Fruit fly (Drosophila melanogaster) whole organism, embryonic: ENCODE data around the gene CG2533.
A peak's percentile ranks its signal among the peaks of the same experiment; 100 is the strongest.

Experiments used
- Atf-2 ChIP-seq: fragments of 200-800 bp; sonication (Bioruptor generic); optimal IDR thresholded peaks from 2 replicates; lab custom pipeline; 2016; ENCODE audit warnings: missing biosample characterization, missing genetic modification characterization
- CG10565 ChIP-seq: fragments of 200-800 bp; sonication (Bioruptor generic); optimal IDR thresholded peaks from 3 replicates; lab custom pipeline; 2016; ENCODE audit warnings: missing biosample characterization, mild to moderate bottlenecking, missing genetic modification characterization
- CG11456 ChIP-seq: fragments of 200-800 bp; sonication (Bioruptor generic); IDR thresholded peaks from 3 replicates; pipeline ENCODE4 v1.3.6; 2022; ENCODE audit warnings: missing biosample characterization, missing genetic modification characterization
- CG12104 ChIP-seq: fragments of 200-800 bp; sonication (Bioruptor generic); optimal IDR thresholded peaks from 3 replicates; lab custom pipeline; 2016; ENCODE audit warnings: missing biosample characterization, missing genetic modification characterization
- CG13775 ChIP-seq: fragments of 200-800 bp; sonication (Bioruptor generic); optimal IDR thresholded peaks from 3 replicates; lab custom pipeline; 2017; ENCODE audit warnings: missing biosample characterization, mild to moderate bottlenecking, missing genetic modification characterization
- CG14014 ChIP-seq: fragments of 200-800 bp; sonication (Bioruptor generic); IDR thresholded peaks from 2 replicates; pipeline ENCODE4 v1.3.6; 2022; ENCODE audit warnings: missing biosample characterization, missing genetic modification characterization
- CG14050 ChIP-seq: fragments of 200-800 bp; sonication (Bioruptor generic); IDR thresholded peaks from 3 replicates; pipeline ENCODE4 v1.3.6; 2022; ENCODE audit warnings: missing biosample characterization, missing genetic modification characterization
- CG15514 ChIP-seq: fragments of 200-800 bp; sonication (Bioruptor generic); optimal IDR thresholded peaks from 3 replicates; lab custom pipeline; 2017; ENCODE audit warnings: missing biosample characterization, missing genetic modification characterization, mild to moderate bottlenecking, moderate library complexity, missing genetic modification reagents
- CG17829 ChIP-seq: fragments of 200-800 bp; optimal IDR thresholded peaks from 2 replicates; lab custom pipeline; 2019; ENCODE audit warnings: missing biosample characterization, mild to moderate bottlenecking, missing genetic modification characterization, moderate library complexity
- CG18011 ChIP-seq: fragments of 200-800 bp; sonication (Bioruptor generic); optimal IDR thresholded peaks from 2 replicates; lab custom pipeline; 2017; ENCODE audit warnings: missing biosample characterization, missing genetic modification characterization, mild to moderate bottlenecking, moderate library complexity, missing genotype
- CG30431 ChIP-seq: fragments of 200-800 bp; sonication (Bioruptor generic); optimal IDR thresholded peaks from 2 replicates; lab custom pipeline; 2017; ENCODE audit warnings: missing biosample characterization, missing genetic modification characterization
- CG3163 ChIP-seq: fragments of 200-800 bp; sonication (Bioruptor generic); optimal IDR thresholded peaks from 3 replicates; lab custom pipeline; 2016; ENCODE audit warnings: missing biosample characterization, missing genetic modification characterization
- CG33213 ChIP-seq: fragments of 200-800 bp; sonication (Bioruptor generic); optimal IDR thresholded peaks from 3 replicates; lab custom pipeline; 2016; ENCODE audit warnings: missing biosample characterization, missing genetic modification characterization
- CG3407 ChIP-seq: fragments of 200-800 bp; sonication (Bioruptor generic); optimal IDR thresholded peaks from 2 replicates; lab custom pipeline; 2018; ENCODE audit warnings: missing biosample characterization, mild to moderate bottlenecking, missing genetic modification characterization
- CG4360 ChIP-seq: fragments of 200-800 bp; sonication (Bioruptor generic); IDR thresholded peaks from 2 replicates; pipeline ENCODE4 v1.3.6; 2022; ENCODE audit warnings: missing biosample characterization, missing genetic modification characterization
- CG5245 ChIP-seq: fragments of 200-800 bp; sonication (Bioruptor generic); optimal IDR thresholded peaks from 3 replicates; lab custom pipeline; 2016; ENCODE audit warnings: missing biosample characterization, missing genetic modification characterization
- CG6272 ChIP-seq: fragments of 200-800 bp; sonication (Bioruptor generic); IDR thresholded peaks from 2 replicates; pipeline ENCODE4 v1.3.6; 2022; ENCODE audit warnings: missing biosample characterization, missing genetic modification characterization
- CG6689 ChIP-seq: fragments of 200-800 bp; sonication (Bioruptor generic); IDR thresholded peaks from 2 replicates; pipeline ENCODE4 v1.3.6; 2022; ENCODE audit warnings: missing biosample characterization, missing genetic modification characterization
- CG7372 ChIP-seq: fragments of 200-800 bp; sonication (Bioruptor generic); IDR thresholded peaks from 2 replicates; pipeline ENCODE4 v1.3.6; 2022; ENCODE audit warnings: missing biosample characterization, missing genetic modification characterization
- CG8944 ChIP-seq: fragments of 200-800 bp; sonication (Bioruptor generic); optimal IDR thresholded peaks from 3 replicates; lab custom pipeline; 2016; ENCODE audit warnings: missing biosample characterization, missing genetic modification characterization
- CG9437 ChIP-seq: fragments of 200-800 bp; sonication (Bioruptor generic); optimal IDR thresholded peaks from 2 replicates; lab custom pipeline; 2018; ENCODE audit warnings: missing biosample characterization, mild to moderate bottlenecking, missing genetic modification characterization
- CG9797 ChIP-seq: fragments of 200-800 bp; sonication (Bioruptor generic); optimal IDR thresholded peaks from 3 replicates; lab custom pipeline; 2018; ENCODE audit warnings: missing biosample characterization, mild to moderate bottlenecking, missing genetic modification characterization
- CHES-1-like ChIP-seq: fragments of 200-800 bp; sonication (Bioruptor generic); optimal IDR thresholded peaks from 2 replicates; lab custom pipeline; 2016; ENCODE audit warnings: missing biosample characterization, missing genetic modification characterization
- CoRest ChIP-seq: fragments of 200-800 bp; sonication (Bioruptor generic); optimal IDR thresholded peaks from 3 replicates; lab custom pipeline; 2018; ENCODE audit warnings: missing biosample characterization, mild to moderate bottlenecking, missing genetic modification characterization, moderate library complexity
- D19A ChIP-seq: fragments of 200-800 bp; optimal IDR thresholded peaks from 3 replicates; lab custom pipeline; 2019; ENCODE audit warnings: missing biosample characterization, mild to moderate bottlenecking, missing genetic modification characterization, moderate library complexity
- Hr3 ChIP-seq: fragments of 200-800 bp; sonication (Bioruptor generic); optimal IDR thresholded peaks from 3 replicates; lab custom pipeline; 2016; ENCODE audit warnings: missing biosample characterization, missing genetic modification characterization
- Oli ChIP-seq: fragments of 200-800 bp; sonication (Bioruptor generic); optimal IDR thresholded peaks from 2 replicates; lab custom pipeline; 2018; ENCODE audit warnings: missing biosample characterization, mild to moderate bottlenecking, missing genetic modification characterization, moderate library complexity
- Poxn ChIP-seq: fragments of 200-800 bp; sonication (Bioruptor generic); IDR thresholded peaks from 2 replicates; pipeline ENCODE4 v1.3.6; 2022; ENCODE audit warnings: missing biosample characterization, missing genetic modification characterization
- Ptx1 ChIP-seq: fragments of 200-800 bp; sonication (Bioruptor generic); IDR thresholded peaks from 2 replicates; pipeline ENCODE4 v1.3.6; 2022; ENCODE audit warnings: missing biosample characterization, missing genetic modification characterization
- Rx ChIP-seq: fragments of 200-800 bp; sonication (Bioruptor generic); IDR thresholded peaks from 2 replicates; pipeline ENCODE4 v1.3.6; 2022; ENCODE audit warnings: missing biosample characterization, missing genetic modification characterization
- Sin3A ChIP-seq: fragments of >200 bp; optimal IDR thresholded peaks from 2 replicates; lab custom pipeline; 2018
- ab ChIP-seq: fragments of 200-800 bp; sonication (Bioruptor generic); optimal IDR thresholded peaks from 2 replicates; lab custom pipeline; 2016; ENCODE audit warnings: missing biosample characterization, missing genetic modification characterization
- btn ChIP-seq: fragments of 200-800 bp; sonication (Bioruptor generic); optimal IDR thresholded peaks from 2 replicates; lab custom pipeline; 2016; ENCODE audit warnings: missing biosample characterization, missing genetic modification characterization
- corto ChIP-seq: fragments of 200-800 bp; sonication (Bioruptor generic); optimal IDR thresholded peaks from 2 replicates; lab custom pipeline; 2016; ENCODE audit warnings: missing biosample characterization, mild to moderate bottlenecking, missing genetic modification characterization, moderate library complexity
- gce ChIP-seq: fragments of 200-800 bp; sonication (Bioruptor generic); IDR thresholded peaks from 3 replicates; pipeline ENCODE4 v1.3.6; 2022; ENCODE audit warnings: missing biosample characterization, missing genetic modification characterization
- gcm ChIP-seq: fragments of 200-800 bp; sonication (Bioruptor generic); optimal IDR thresholded peaks from 2 replicates; lab custom pipeline; 2019; ENCODE audit warnings: missing biosample characterization, mild to moderate bottlenecking, missing genetic modification characterization, moderate library complexity
- grau ChIP-seq: fragments of 200-800 bp; optimal IDR thresholded peaks from 3 replicates; lab custom pipeline; 2019; ENCODE audit warnings: missing biosample characterization, mild to moderate bottlenecking, missing genetic modification characterization, moderate library complexity
- kay ChIP-seq: fragments of 200-800 bp; sonication (Bioruptor generic); optimal IDR thresholded peaks from 2 replicates; lab custom pipeline; 2016; ENCODE audit warnings: missing biosample characterization, missing genetic modification characterization
- lmd ChIP-seq: fragments of 200-800 bp; sonication (Bioruptor generic); IDR thresholded peaks from 2 replicates; pipeline ENCODE4 v1.3.6; 2022; ENCODE audit warnings: missing biosample characterization, missing genetic modification characterization
- lov ChIP-seq, 2 experiments: fragments of 200-800 bp in 1 of 2; fragments of >200 bp in 1 of 2; sonication (Bioruptor generic) in 1 of 2; IDR thresholded peaks in 1 of 2; optimal IDR thresholded peaks in 1 of 2; 2 replicates in 1 of 2; 3 replicates in 1 of 2; pipeline versions ENCODE4 v1.3.6 to Lab custom; 2017 to 2022; ENCODE audit warnings: missing biosample characterization in 1 of 2, missing genetic modification characterization in 1 of 2
- luna ChIP-seq: fragments of 200-800 bp; sonication (Bioruptor generic); optimal IDR thresholded peaks from 2 replicates; lab custom pipeline; 2016; ENCODE audit warnings: missing biosample characterization, missing genetic modification characterization
- p53 ChIP-seq: fragments of 200-800 bp; sonication (Bioruptor generic); optimal IDR thresholded peaks from 2 replicates; lab custom pipeline; 2016; ENCODE audit warnings: missing biosample characterization, missing genetic modification characterization
- pho ChIP-seq: fragments of 200-800 bp; sonication (Bioruptor generic); optimal IDR thresholded peaks from 2 replicates; lab custom pipeline; 2016; ENCODE audit warnings: missing biosample characterization, missing genetic modification characterization
- prd ChIP-seq, 3 experiments: fragments of >200 bp in 2 of 3; fragments of 200-800 bp in 1 of 3; sonication (Bioruptor generic) in 1 of 3; optimal IDR thresholded peaks in 2 of 3; IDR thresholded peaks in 1 of 3; 2 replicates in 2 of 3; 3 replicates in 1 of 3; pipeline versions ENCODE4 v1.3.6 to Lab custom; 2017 to 2022; ENCODE audit warnings: missing biosample characterization in 1 of 3, missing genetic modification characterization in 1 of 3
- stwl ChIP-seq: fragments of 200-800 bp; sonication (Bioruptor generic); optimal IDR thresholded peaks from 3 replicates; lab custom pipeline; 2018; ENCODE audit warnings: missing biosample characterization, mild to moderate bottlenecking, missing genetic modification characterization, moderate library complexity
- tin ChIP-seq: fragments of 200-800 bp; sonication (Bioruptor generic); optimal IDR thresholded peaks from 3 replicates; lab custom pipeline; 2016; ENCODE audit warnings: missing biosample characterization, missing genetic modification characterization
- trh ChIP-seq: fragments of 200-800 bp; sonication (Bioruptor generic); optimal IDR thresholded peaks from 2 replicates; lab custom pipeline; 2016; ENCODE audit warnings: missing biosample characterization, missing genetic modification characterization
- tx ChIP-seq: fragments of 200-800 bp; sonication (Bioruptor generic); optimal IDR thresholded peaks from 2 replicates; lab custom pipeline; 2016; ENCODE audit warnings: missing biosample characterization, missing genetic modification characterization
- wdn ChIP-seq: fragments of 200-800 bp; sonication (Bioruptor generic); IDR thresholded peaks from 2 replicates; pipeline ENCODE4 v1.3.6; 2022; ENCODE audit warnings: missing biosample characterization, missing genetic modification characterization
- wor ChIP-seq: fragments of 200-800 bp; sonication (Bioruptor generic); IDR thresholded peaks from 2 replicates; pipeline ENCODE4 v1.3.6; 2022; ENCODE audit warnings: missing biosample characterization, missing genetic modification characterization
- yki ChIP-seq: fragments of >200 bp; optimal IDR thresholded peaks from 3 replicates; lab custom pipeline; 2018
- zfh1 ChIP-seq: fragments of 200-800 bp; sonication (Bioruptor generic); IDR thresholded peaks from 3 replicates; pipeline ENCODE4 v1.3.6; 2022; ENCODE audit warnings: missing biosample characterization, missing genetic modification characterization

Gene CG2533

DNA sequence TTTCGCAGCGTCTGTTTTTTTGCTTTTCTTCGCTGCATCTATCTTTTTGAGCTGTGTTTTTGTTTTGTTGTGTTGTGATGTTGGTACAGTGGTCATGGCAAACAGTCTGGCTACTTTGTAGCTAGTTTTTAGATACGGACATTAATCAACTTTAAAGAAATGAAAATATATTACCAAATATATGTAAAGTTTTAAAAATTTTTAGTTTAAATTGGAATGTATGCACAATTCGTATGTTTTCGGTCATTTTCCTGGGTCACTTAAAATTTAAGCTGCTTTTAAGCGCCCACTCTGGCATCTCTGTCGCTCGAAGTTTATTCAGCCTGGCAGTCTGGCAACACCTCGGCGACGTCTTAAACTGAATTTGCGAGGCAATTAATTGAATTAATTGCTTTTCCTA, 27.5 kb downstream of the CG2533 start, which contains the start of gene CG11695 (continued):
- TF ChIP-seq corto (GFP tag; lab: Kevin White, UChicago), result no peak
- TF ChIP-seq CG5245 (GFP tag; lab: Kevin White, UChicago), result peak; percentile 30
- TF ChIP-seq CG17829 (tag; lab: Kevin White, UChicago), result peak; percentile 68
- TF ChIP-seq CHES-1-like (GFP tag; lab: Kevin White, UChicago), result peak; percentile 33
- TF ChIP-seq Hr3, result peak; percentile 60
- peak; percentile 65 for TF ChIP-seq CG13775
- no peak for TF ChIP-seq gce
- TF ChIP-seq CG33213 (GFP tag; lab: Kevin White, UChicago), result no peak
- TF ChIP-seq CG3407 (GFP tag; lab: Kevin White, UChicago), result no peak
- TF ChIP-seq CG6689 (GFP tag; lab: Robert Waterston, UW), result peak; percentile 72
- TF ChIP-seq CG12104 (GFP tag; lab: Kevin White, UChicago), result peak; percentile 16
- TF ChIP-seq lmd, result peak; percentile 64
- TF ChIP-seq Oli, result peak; percentile 57
- TF ChIP-seq trh (GFP tag; lab: Kevin White, UChicago), result peak; percentile 35
- peak; percentile 59; the same call in 1 of the 3 replicates for TF ChIP-seq CG11456 (GFP tag; lab: Robert Waterston, UW)
- no peak for TF ChIP-seq CG6272 (GFP tag; lab: Robert Waterston, UW)
- TF ChIP-seq Rx (GFP tag; lab: Robert Waterston, UW), result peak; percentile 46
- peak; percentile 36; the same call in 1 of the 3 replicates for TF ChIP-seq zfh1 (GFP tag; lab: Robert Waterston, UW)
- TF ChIP-seq CG8944 (GFP tag; lab: Kevin White, UChicago), result no peak
- TF ChIP-seq kay (GFP tag; lab: Kevin White, UChicago), result peak; percentile 12
- peak; percentile 77 for TF ChIP-seq grau (tag; lab: Kevin White, UChicago)
- peak; percentile 15 for TF ChIP-seq tx (GFP tag; lab: Kevin White, UChicago)
- peak; percentile 70 for TF ChIP-seq CG14014 (GFP tag; lab: Robert Waterston, UW)
- peak; percentile 7 for TF ChIP-seq CG9797 (GFP tag; lab: Kevin White, UChicago)
- TF ChIP-seq Sin3A (lab: Kevin White, UChicago), result peak; percentile 44
- TF ChIP-seq D19A (tag; lab: Kevin White, UChicago), result peak; percentile 34
- TF ChIP-seq p53 (GFP tag; lab: Kevin White, UChicago), result no peak
- no peak for TF ChIP-seq Poxn (GFP tag; lab: Robert Waterston, UW)
- TF ChIP-seq CG18011, result peak; percentile 23
- TF ChIP-seq tin (GFP tag; lab: Kevin White, UChicago), result peak; percentile 50
- TF ChIP-seq btn, result no peak
- TF ChIP-seq pho (GFP tag; lab: Kevin White, UChicago), result peak; percentile 35
- peak; percentile 37; the same call in 1 of the 2 replicates for TF ChIP-seq wor
- TF ChIP-seq CG10565 (GFP tag; lab: Kevin White, UChicago), result no peak
- peak; percentile 81 for TF ChIP-seq CG15514 (GFP tag; lab: Kevin White, UChicago)
- TF ChIP-seq wdn (GFP tag; lab: Robert Waterston, UW), result peak; percentile 45; the same call in 1 of the 2 replicates
- TF ChIP-seq CoRest, result peak; percentile 83
- TF ChIP-seq gcm (GFP tag; lab: Kevin White, UChicago), result peak; percentile 34
- TF ChIP-seq yki (lab: Kevin White, UChicago), result no peak
- peak; percentile 19 for TF ChIP-seq Atf-2
- TF ChIP-seq CG3163 (GFP tag; lab: Kevin White, UChicago), result no peak
- no peak for TF ChIP-seq CG4360 (GFP tag; lab: Robert Waterston, UW)
- no peak for TF ChIP-seq luna (GFP tag; lab: Kevin White, UChicago)
- TF ChIP-seq CG14050 (GFP tag; lab: Robert Waterston, UW), result no peak
- TF ChIP-seq stwl, result peak; percentile 34
- TF ChIP-seq CG7372 (GFP tag; lab: Robert Waterston, UW), result peak; percentile 24; the same call in 1 of the 2 replicates
- TF ChIP-seq prd (optimal IDR thresholded peaks at IDR 0.05; lab: Kevin White, UChicago), result no peak
- peak; percentile 77 for TF ChIP-seq prd (GFP tag; IDR thresholded peaks at IDR 0.05; lab: Robert Waterston, UW)
- no peak for TF ChIP-seq ab (GFP tag; lab: Kevin White, UChicago)
- no peak for TF ChIP-seq CG30431
- TF ChIP-seq Ptx1 (GFP tag; lab: Robert Waterston, UW), result peak; percentile 70
- no peak for TF ChIP-seq lov (optimal IDR thresholded peaks at IDR 0.05; lab: Kevin White, UChicago)
- no peak for TF ChIP-seq lov (GFP tag; IDR thresholded peaks at IDR 0.05; lab: Robert Waterston, UW)
- TF ChIP-seq CG9437 (GFP tag; lab: Kevin White, UChicago), result no peak
